Worm (Caenorhabditis elegans): ENCODE measurements around the gene oac-4.

DNA sequence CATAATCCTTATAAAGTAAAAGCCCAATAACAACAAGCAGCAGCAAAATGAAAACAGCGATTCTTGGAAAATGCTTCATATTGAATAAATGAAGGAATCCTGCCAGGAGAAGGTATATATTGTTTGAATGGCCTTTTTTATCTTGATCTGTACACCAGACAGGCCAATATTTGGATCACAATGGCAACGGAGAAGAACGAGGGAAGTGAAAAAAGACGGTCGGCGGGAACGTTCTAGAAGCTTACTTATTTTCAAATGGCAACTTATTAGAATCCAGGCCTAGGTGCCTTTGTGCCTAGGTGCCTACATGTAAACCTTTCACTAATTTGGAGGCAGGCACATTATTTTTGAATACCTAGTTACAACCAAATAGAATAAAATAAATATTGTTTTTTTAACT, 8.0 kb downstream of the oac-4 start, which contains the start of gene F54D10.8:
- no peak for TF ChIP-seq T26A8.4 (GFP tag; IDR thresholded peaks at IDR 0.05)
- TF ChIP-seq mdl-1 (tag; optimal IDR thresholded peaks at IDR 0.05), result no peak
- no peak for TF ChIP-seq skn-1 (tag; optimal IDR thresholded peaks at IDR 0.05)
- no peak for TF ChIP-seq spr-1 (tag; optimal IDR thresholded peaks at IDR 0.05)
- TF ChIP-seq dmd-8 (GFP tag; IDR thresholded peaks at IDR 0.05), result no peak

Data from whole organism, L4 larva.